Worm (Caenorhabditis elegans): ENCODE results near the gene ifp-1.

ifp-1 gene

ce11 chrX:9629552-9629951 is 50.4 kb downstream of the ifp-1 start:
- TF ChIP-seq ceh-28 (tag; optimal IDR thresholded peaks at IDR 0.05), result no peak
- TF ChIP-seq unc-62 (GFP tag; optimal IDR thresholded peaks at IDR 0.05), result no peak
- TF ChIP-seq aly-2 (tag; optimal IDR thresholded peaks at IDR 0.05), result no peak
- TF ChIP-seq pqm-1 (tag; optimal IDR thresholded peaks at IDR 0.05), result no peak
- no peak for TF ChIP-seq lsy-12 (tag; optimal IDR thresholded peaks at IDR 0.05)
